Worm (Caenorhabditis elegans) whole organism, late embryonic: ENCODE results near the gene fbxb-105.

Experiments used
- C08G9.2 ChIP-seq: sonication (generic microtip); optimal IDR thresholded peaks from 2 replicates; lab custom pipeline; 2016; ENCODE audit warnings: mild to moderate bottlenecking, missing genetic modification characterization, moderate library complexity, missing compliant biosample characterization
- F13H6.1 ChIP-seq: sonication (generic microtip); optimal IDR thresholded peaks from 2 replicates; lab custom pipeline; 2016; ENCODE audit warnings: missing genetic modification characterization, missing compliant biosample characterization
- T23F11.4 ChIP-seq: fragments of 200-800 bp; sonication (Bioruptor generic); optimal IDR thresholded peaks from 2 replicates; lab custom pipeline; 2018; ENCODE audit warnings: mild to moderate bottlenecking, missing genetic modification characterization, missing compliant biosample characterization
- Y22D7AL.16 ChIP-seq: sonication (generic microtip); optimal IDR thresholded peaks from 2 replicates; lab custom pipeline; 2016; ENCODE audit warnings: missing genetic modification characterization, missing compliant biosample characterization
- ceh-18 ChIP-seq: sonication (generic microtip); optimal IDR thresholded peaks from 2 replicates; lab custom pipeline; 2016; ENCODE audit warnings: missing genetic modification characterization, missing compliant biosample characterization
- ceh-2 ChIP-seq: sonication (generic microtip); optimal IDR thresholded peaks from 2 replicates; lab custom pipeline; 2016; ENCODE audit warnings: missing genotype, missing genetic modification characterization, missing compliant biosample characterization
- ceh-22 ChIP-seq: sonication (generic microtip); optimal IDR thresholded peaks from 2 replicates; lab custom pipeline; 2017; ENCODE audit warnings: missing biosample characterization, missing genetic modification characterization
- ceh-24 ChIP-seq: sonication (generic microtip); optimal IDR thresholded peaks from 2 replicates; lab custom pipeline; 2016; ENCODE audit warnings: mild to moderate bottlenecking, missing genetic modification characterization, missing compliant biosample characterization
- ceh-31 ChIP-seq: sonication (generic microtip); optimal IDR thresholded peaks from 2 replicates; lab custom pipeline; 2016; ENCODE audit warnings: missing genetic modification characterization, missing compliant biosample characterization
- ceh-48 ChIP-seq: sonication (generic microtip); optimal IDR thresholded peaks from 2 replicates; lab custom pipeline; 2016; ENCODE audit warnings: missing genetic modification characterization, inconsistent platforms, missing compliant biosample characterization
- ceh-6 ChIP-seq: fragments of 200-800 bp; sonication (Bioruptor generic); optimal IDR thresholded peaks from 2 replicates; lab custom pipeline; 2018; ENCODE audit warnings: mild to moderate bottlenecking, missing genetic modification characterization, missing compliant biosample characterization
- dmd-4 ChIP-seq: sonication (generic microtip); optimal IDR thresholded peaks from 2 replicates; lab custom pipeline; 2016; ENCODE audit warnings: borderline replicate concordance, missing genetic modification characterization, missing compliant biosample characterization
- dve-1 ChIP-seq: sonication (generic microtip); optimal IDR thresholded peaks from 2 replicates; lab custom pipeline; 2017; ENCODE audit warnings: antibody characterized with exemption, mild to moderate bottlenecking, missing genetic modification characterization, missing compliant biosample characterization
- elt-2 ChIP-seq: sonication (generic microtip); optimal IDR thresholded peaks from 2 replicates; lab custom pipeline; 2016; ENCODE audit warnings: missing genetic modification reagents, missing genetic modification characterization, missing compliant biosample characterization
- eyg-1 ChIP-seq: sonication (generic microtip); optimal IDR thresholded peaks from 2 replicates; lab custom pipeline; 2016; ENCODE audit warnings: missing genotype, missing genetic modification characterization, missing compliant biosample characterization
- fkh-10 ChIP-seq: fragments of 150-350 bp; optimal IDR thresholded peaks from 2 replicates; lab custom pipeline; 2014; ENCODE audit warnings: missing biosample characterization, missing genetic modification reagents, missing genetic modification characterization
- hlh-13 ChIP-seq: fragments of 200-800 bp; sonication (Bioruptor generic); optimal IDR thresholded peaks from 2 replicates; lab custom pipeline; 2018; ENCODE audit warnings: mild to moderate bottlenecking, missing genetic modification characterization, missing compliant biosample characterization
- hlh-15 ChIP-seq: sonication (generic microtip); optimal IDR thresholded peaks from 2 replicates; lab custom pipeline; 2016; ENCODE audit warnings: missing genetic modification characterization, missing compliant biosample characterization
- lim-6 ChIP-seq: sonication (generic microtip); optimal IDR thresholded peaks from 2 replicates; lab custom pipeline; 2016; ENCODE audit warnings: missing genetic modification characterization, missing compliant biosample characterization
- lin-11 ChIP-seq: fragments of 200-800 bp; sonication (Bioruptor generic); optimal IDR thresholded peaks from 2 replicates; lab custom pipeline; 2018; ENCODE audit warnings: mild to moderate bottlenecking, missing genetic modification characterization, missing compliant biosample characterization
- madf-2 ChIP-seq: sonication (generic microtip); optimal IDR thresholded peaks from 2 replicates; lab custom pipeline; 2017; ENCODE audit warnings: missing genetic modification characterization, missing compliant biosample characterization
- mec-3 ChIP-seq: sonication (generic microtip); optimal IDR thresholded peaks from 2 replicates; lab custom pipeline; 2016; ENCODE audit warnings: borderline replicate concordance, missing genetic modification characterization, missing compliant biosample characterization
- nfya-1 ChIP-seq: sonication (generic microtip); optimal IDR thresholded peaks from 2 replicates; lab custom pipeline; 2017; ENCODE audit warnings: missing genetic modification characterization, mild to moderate bottlenecking, missing compliant biosample characterization, antibody characterized with exemption, moderate library complexity
- pag-3 ChIP-seq: sonication (generic microtip); optimal IDR thresholded peaks from 2 replicates; lab custom pipeline; 2016; ENCODE audit warnings: missing compliant biosample characterization, missing genetic modification characterization, borderline replicate concordance
- pax-1 ChIP-seq: fragments of 150-350 bp; optimal IDR thresholded peaks from 2 replicates; lab custom pipeline; 2014; ENCODE audit warnings: missing biosample characterization, missing genetic modification characterization
- pha-2 ChIP-seq: sonication (generic microtip); optimal IDR thresholded peaks from 2 replicates; lab custom pipeline; 2017; ENCODE audit warnings: mild to moderate bottlenecking, missing genetic modification characterization, missing compliant biosample characterization
- pqm-1 ChIP-seq: sonication (generic microtip); optimal IDR thresholded peaks from 2 replicates; lab custom pipeline; 2016; ENCODE audit warnings: missing genetic modification characterization, missing compliant biosample characterization
- pros-1 ChIP-seq: fragments of 150-350 bp; optimal IDR thresholded peaks from 2 replicates; lab custom pipeline; 2014; ENCODE audit warnings: missing biosample characterization, missing genetic modification reagents, missing genetic modification characterization
- sox-2 ChIP-seq: fragments of 200-800 bp; sonication (Bioruptor generic); IDR thresholded peaks from 2 replicates; pipeline ENCODE4 v1.3.6; 2022; ENCODE audit warnings: missing genetic modification reagents, missing genetic modification characterization, missing compliant biosample characterization
- syd-9 ChIP-seq: sonication (generic microtip); optimal IDR thresholded peaks from 2 replicates; lab custom pipeline; 2016; ENCODE audit warnings: mild to moderate bottlenecking, missing genetic modification characterization, moderate library complexity, missing compliant biosample characterization
- tbx-2 ChIP-seq: sonication (generic microtip); optimal IDR thresholded peaks from 2 replicates; lab custom pipeline; 2016; ENCODE audit warnings: missing genetic modification characterization, missing compliant biosample characterization
- unc-55 ChIP-seq: sonication (generic microtip); optimal IDR thresholded peaks from 2 replicates; lab custom pipeline; 2017; ENCODE audit warnings: missing biosample characterization, missing genetic modification reagents, missing genetic modification characterization
- ztf-16 ChIP-seq: sonication (generic microtip); optimal IDR thresholded peaks from 2 replicates; lab custom pipeline; 2017; ENCODE audit warnings: missing genetic modification characterization, missing compliant biosample characterization

Gene fbxb-105

ce11 chrII:2801764-2802163, 31.1 kb upstream of the fbxb-105 start:
- no peak for TF ChIP-seq Y22D7AL.16 (tag; lab: Kevin White, UChicago)

ce11 chrII:2800550-2801233, 30.0 kb upstream of the fbxb-105 start, which contains the start of gene nhr-119:
Gene nhr-119 (minus strand): TSS chrII:2800600.
- TF ChIP-seq ceh-18 (peak; percentile 47), eyg-1 (tag; lab: Kevin White, UChicago) (no peak), syd-9 (tag; lab: Kevin White, UChicago) (no peak), fkh-10 (GFP tag; lab: Kevin White, UChicago) (no peak), C08G9.2 (no peak), elt-2 (tag; lab: Kevin White, UChicago) (peak; percentile 84), pqm-1 (tag; lab: Kevin White, UChicago) (peak; percentile 17), ceh-2 (tag; lab: Kevin White, UChicago) (no peak), unc-55 (GFP tag; lab: Kevin White, UChicago) (peak; percentile 97), dve-1 (tag; lab: Kevin White, UChicago) (peak; percentile 38), madf-2 (no peak)
- TF ChIP-seq, all 69 proteins: peak for 5

ce11 chrII:2797951-2798350, 27.3 kb upstream of the fbxb-105 start:
- TF ChIP-seq mec-3 (tag; lab: Kevin White, UChicago), result no peak
- no peak for TF ChIP-seq tbx-2 (tag; lab: Kevin White, UChicago)
- TF ChIP-seq pha-2 (tag; lab: Kevin White, UChicago), result no peak
- TF ChIP-seq nfya-1, result no peak
- TF ChIP-seq hlh-13 (GFP tag; lab: Kevin White, UChicago), result no peak

ce11 chrII:2796431-2796830, 25.7 kb upstream of the fbxb-105 start:
- TF ChIP-seq pros-1 (tag; lab: Kevin White, UChicago), result no peak
- TF ChIP-seq T23F11.4 (GFP tag; lab: Kevin White, UChicago), result no peak
- TF ChIP-seq tbx-2 (tag; lab: Kevin White, UChicago), result no peak
- TF ChIP-seq ceh-48 (tag; lab: Kevin White, UChicago), result no peak
- no peak for TF ChIP-seq elt-2 (tag; lab: Kevin White, UChicago)
- TF ChIP-seq lim-6 (tag; lab: Kevin White, UChicago), result no peak
- TF ChIP-seq eyg-1 (tag; lab: Kevin White, UChicago), result no peak
- TF ChIP-seq pqm-1 (tag; lab: Kevin White, UChicago), result no peak
- no peak for TF ChIP-seq mec-3 (tag; lab: Kevin White, UChicago)
- no peak for TF ChIP-seq pag-3 (tag; lab: Kevin White, UChicago)

ce11 chrII:2795413-2795812, 24.7 kb upstream of the fbxb-105 start:
- TF ChIP-seq hlh-15 (tag; lab: Kevin White, UChicago) (no peak), ceh-24 (tag; lab: Kevin White, UChicago) (no peak), F13H6.1 (no peak), ceh-6 (GFP tag; lab: Kevin White, UChicago) (no peak), ceh-22 (tag; lab: Kevin White, UChicago) (no peak), ceh-31 (tag; lab: Kevin White, UChicago) (no peak), ztf-16 (no peak), pax-1 (tag; lab: Kevin White, UChicago) (no peak), hlh-13 (GFP tag; lab: Kevin White, UChicago) (no peak), lin-11 (tag; lab: Kevin White, UChicago) (no peak), dmd-4 (no peak), T23F11.4 (GFP tag; lab: Kevin White, UChicago) (no peak), sox-2 (no peak), madf-2 (no peak), tbx-2 (tag; lab: Kevin White, UChicago) (no peak)
